In genomic region chrX:16675712-16676111, ce11 we compare ENCODE assay signal across 3 worm cellular contexts.
TF ChIP-seq lines count a peak whose summit lies in the region.

No protein-coding gene starts in this region.

TF ChIP-seq in whole organism, L2 larva, 48 proteins besides CTCF, POLR2A, EP300 and RAD21:
- no peak for TF ChIP-seq unc-55 (GFP tag; optimal IDR thresholded peaks at IDR 0.05; lab: Kevin White, UChicago)
- TF ChIP-seq lsy-2 (tag; optimal IDR thresholded peaks at IDR 0.05; lab: Kevin White, UChicago), result no peak
- peak; percentile 46 for TF ChIP-seq fos-1 (tag; optimal IDR thresholded peaks at IDR 0.05; lab: Kevin White, UChicago)

TF ChIP-seq in whole organism, L3 larva, 47 proteins besides CTCF, POLR2A, EP300 and RAD21:
- TF ChIP-seq pha-4 (tag; optimal IDR thresholded peaks at IDR 0.05; lab: Kevin White, UChicago) (no peak), nhr-25 (tag; optimal IDR thresholded peaks at IDR 0.05; lab: Kevin White, UChicago) (peak; percentile 30), elt-2 (tag; optimal IDR thresholded peaks at IDR 0.05; lab: Kevin White, UChicago) (peak; percentile 53), ztf-11 (tag; optimal IDR thresholded peaks at IDR 0.05; lab: Kevin White, UChicago) (no peak)

TF ChIP-seq in whole organism, L4 larva, 104 proteins besides CTCF, POLR2A, EP300 and RAD21:
- TF ChIP-seq dpl-1 (GFP tag; optimal IDR thresholded peaks at IDR 0.05; lab: Kevin White, UChicago), result no peak
- TF ChIP-seq php-3 (GFP tag; IDR thresholded peaks at IDR 0.05; lab: Robert Waterston, UW), result peak; percentile 75
- no peak for TF ChIP-seq daf-16 (GFP tag; optimal IDR thresholded peaks at IDR 0.05; lab: Kevin White, UChicago)
- peak; percentile 55 for TF ChIP-seq daf-16 (tag; optimal IDR thresholded peaks at IDR 0.05; lab: Kevin White, UChicago)
- TF ChIP-seq lin-39 (tag; optimal IDR thresholded peaks at IDR 0.05; lab: Kevin White, UChicago), result no peak

Comparison
In these comparisons a context has a peak if more than half of its experiments do, and no peak if none do; other contexts are left out.
1. Of the 23 proteins assayed by ChIP-seq in both whole organism, L4 larva and whole organism, L2 larva: peak only in whole organism, L4 larva: none; only in whole organism, L2 larva: fos-1; in both: none; in neither: 22.